Worm (Caenorhabditis elegans) whole organism, young adult: ENCODE results near the gene Y37E11AL.9.
A peak's percentile ranks its signal among the peaks of the same experiment; 100 is the strongest.

ENCODE experiments used
- B0035.1 ChIP-seq: sonication (generic microtip); optimal IDR thresholded peaks from 2 replicates; lab custom pipeline; 2016; ENCODE audit warnings: missing genetic modification characterization, mild to moderate bottlenecking, missing compliant biosample characterization, missing genotype, missing genetic modification reagents
- K11D2.4 ChIP-seq: fragments of 200-800 bp; sonication (Bioruptor generic); IDR thresholded peaks from 2 replicates; pipeline ENCODE4 v1.3.6; 2022; ENCODE audit warnings: missing genetic modification reagents, missing genetic modification characterization, missing compliant biosample characterization
- T07F8.4 ChIP-seq: sonication (generic microtip); optimal IDR thresholded peaks from 2 replicates; lab custom pipeline; 2016; ENCODE audit warnings: mild to moderate bottlenecking, missing genetic modification characterization, moderate library complexity, missing compliant biosample characterization
- T26A5.8 ChIP-seq: sonication (generic microtip); optimal IDR thresholded peaks from 2 replicates; lab custom pipeline; 2016; ENCODE audit warnings: missing genetic modification characterization, missing compliant biosample characterization
- Y53F4B.3 ChIP-seq: fragments of 200-800 bp; sonication (Bioruptor generic); IDR thresholded peaks from 2 replicates; pipeline ENCODE4 v1.3.6; 2022; ENCODE audit warnings: missing genetic modification reagents, missing genetic modification characterization, missing compliant biosample characterization
- Y56A3A.18 ChIP-seq: fragments of 200-800 bp; sonication (Bioruptor generic); IDR thresholded peaks from 2 replicates; pipeline ENCODE4 v1.3.6; 2022; ENCODE audit warnings: missing genetic modification reagents, missing genetic modification characterization, missing compliant biosample characterization
- Y67H2A.10 ChIP-seq: fragments of 200-800 bp; sonication (Bioruptor generic); conservative IDR thresholded peaks from 2 replicates; pipeline ENCODE4 v1.3.6; 2022; ENCODE audit warnings: missing genetic modification reagents, missing genetic modification characterization, missing compliant biosample characterization
- ZK185.1 ChIP-seq: sonication (generic microtip); optimal IDR thresholded peaks from 2 replicates; lab custom pipeline; 2016; ENCODE audit warnings: mild to moderate bottlenecking, missing genetic modification characterization, missing compliant biosample characterization; ENCODE audit not compliant: poor library complexity, severe bottlenecking
- athp-1 ChIP-seq: sonication (generic microtip); optimal IDR thresholded peaks from 2 replicates; lab custom pipeline; 2017; ENCODE audit warnings: mild to moderate bottlenecking, missing genetic modification characterization, missing compliant biosample characterization
- attf-5 ChIP-seq: fragments of 200-800 bp; sonication (Bioruptor generic); optimal IDR thresholded peaks from 2 replicates; lab custom pipeline; 2018; ENCODE audit warnings: mild to moderate bottlenecking, missing genetic modification characterization, missing compliant biosample characterization
- cebp-1 ChIP-seq, 2 experiments: fragments of 200-800 bp in 1 of 2; sonication (Bioruptor generic) in 1 of 2; sonication (generic microtip) in 1 of 2; IDR thresholded peaks in 1 of 2; optimal IDR thresholded peaks in 1 of 2; 2 replicates each; pipeline versions ENCODE4 v1.3.6 to Lab custom; 2017 to 2022; ENCODE audit warnings: missing compliant biosample characterization in 2 of 2, missing genetic modification characterization in 2 of 2, mild to moderate bottlenecking in 1 of 2, missing genetic modification reagents in 1 of 2, moderate library complexity in 1 of 2
- cebp-2 ChIP-seq: fragments of 200-800 bp; sonication (Bioruptor generic); IDR thresholded peaks from 2 replicates; pipeline ENCODE4 v1.3.6; 2022; ENCODE audit warnings: missing genetic modification characterization, missing compliant biosample characterization
- ceh-40 ChIP-seq: fragments of 200-800 bp; sonication (Bioruptor generic); IDR thresholded peaks from 2 replicates; pipeline ENCODE4 v1.3.6; 2022; ENCODE audit warnings: missing genetic modification characterization, missing compliant biosample characterization
- dox-1 ChIP-seq: fragments of 200-800 bp; sonication (Bioruptor generic); IDR thresholded peaks from 2 replicates; pipeline ENCODE4 v1.3.6; 2022; ENCODE audit warnings: missing genetic modification reagents, missing genetic modification characterization, missing compliant biosample characterization
- efl-1 ChIP-seq: fragments of 150-350 bp; optimal IDR thresholded peaks from 2 replicates; lab custom pipeline; 2014; ENCODE audit warnings: missing biosample characterization, missing genetic modification reagents, missing genetic modification characterization
- egrh-3 ChIP-seq: fragments of 200-800 bp; sonication (Bioruptor generic); IDR thresholded peaks from 2 replicates; pipeline ENCODE4 v1.3.6; 2022; ENCODE audit warnings: missing genetic modification reagents, missing genetic modification characterization, missing compliant biosample characterization
- hlh-12 ChIP-seq: sonication (generic microtip); optimal IDR thresholded peaks from 2 replicates; lab custom pipeline; 2016; ENCODE audit warnings: missing genetic modification characterization, missing compliant biosample characterization
- hlh-26 ChIP-seq: fragments of 200-800 bp; sonication (Bioruptor generic); conservative IDR thresholded peaks from 2 replicates; pipeline ENCODE4 v1.3.6; 2022; ENCODE audit warnings: missing genetic modification reagents, missing genetic modification characterization, missing compliant biosample characterization
- hmg-1.2 ChIP-seq: fragments of 200-800 bp; sonication (Bioruptor generic); IDR thresholded peaks from 2 replicates; pipeline ENCODE4 v1.3.6; 2022; ENCODE audit warnings: missing genetic modification reagents, missing genetic modification characterization, missing compliant biosample characterization
- lin-54 ChIP-seq: fragments of 200-800 bp; sonication (Bioruptor generic); optimal IDR thresholded peaks from 2 replicates; lab custom pipeline; 2018; ENCODE audit warnings: mild to moderate bottlenecking, missing genetic modification characterization, missing compliant biosample characterization
- lir-1 ChIP-seq: fragments of 200-800 bp; sonication (Bioruptor generic); conservative IDR thresholded peaks from 2 replicates; pipeline ENCODE4 v1.3.6; 2022; ENCODE audit warnings: missing genetic modification reagents, missing genetic modification characterization, missing compliant biosample characterization
- lsy-27 ChIP-seq: sonication (generic microtip); optimal IDR thresholded peaks from 2 replicates; lab custom pipeline; 2017; ENCODE audit warnings: missing genetic modification characterization, mild to moderate bottlenecking, missing compliant biosample characterization, antibody characterized with exemption, missing genotype, borderline replicate concordance; ENCODE audit not compliant: insufficient read depth
- madf-3 ChIP-seq: fragments of 200-800 bp; sonication (Bioruptor generic); IDR thresholded peaks from 2 replicates; pipeline ENCODE4 v1.3.6; 2022; ENCODE audit warnings: missing genetic modification reagents, missing genetic modification characterization, missing compliant biosample characterization
- mcd-1 ChIP-seq: fragments of 200-800 bp; sonication (Bioruptor generic); IDR thresholded peaks from 2 replicates; pipeline ENCODE4 v1.3.6; 2022; ENCODE audit warnings: missing genetic modification reagents, missing genetic modification characterization, missing compliant biosample characterization
- mel-28 ChIP-seq: sonication (generic microtip); optimal IDR thresholded peaks from 2 replicates; lab custom pipeline; 2016; ENCODE audit warnings: borderline replicate concordance, mild to moderate bottlenecking, missing genetic modification characterization, missing compliant biosample characterization
- nfya-2 ChIP-seq: fragments of 200-800 bp; sonication (Bioruptor generic); IDR thresholded peaks from 2 replicates; pipeline ENCODE4 v1.3.6; 2022; ENCODE audit warnings: missing genetic modification reagents, missing genetic modification characterization, missing compliant biosample characterization
- nhr-120 ChIP-seq: fragments of 200-800 bp; sonication (Bioruptor generic); IDR thresholded peaks from 2 replicates; pipeline ENCODE4 v1.3.6; 2022; ENCODE audit warnings: missing genetic modification characterization, missing compliant biosample characterization
- nhr-179 ChIP-seq: sonication (generic microtip); optimal IDR thresholded peaks from 2 replicates; lab custom pipeline; 2016; ENCODE audit warnings: mild to moderate bottlenecking, missing genetic modification characterization, missing compliant biosample characterization
- nhr-80 ChIP-seq: sonication (generic microtip); optimal IDR thresholded peaks from 2 replicates; lab custom pipeline; 2016; ENCODE audit warnings: missing genetic modification characterization, missing compliant biosample characterization
- rec-8 ChIP-seq, 2 experiments: sonication (generic microtip); optimal IDR thresholded peaks; 2 replicates each; lab custom pipeline; 2016; ENCODE audit warnings: mild to moderate bottlenecking in 2 of 2, missing genetic modification characterization in 2 of 2, missing genetic modification reagents in 2 of 2, missing genotype in 2 of 2, missing biosample characterization in 1 of 2, missing compliant biosample characterization in 1 of 2, moderate library complexity in 1 of 2
- sea-2 ChIP-seq: fragments of 200-800 bp; sonication (Bioruptor generic); IDR thresholded peaks from 2 replicates; pipeline ENCODE4 v1.3.6; 2022; ENCODE audit warnings: missing genetic modification characterization, missing compliant biosample characterization
- snpc-1.3 ChIP-seq: sonication (generic microtip); optimal IDR thresholded peaks from 2 replicates; lab custom pipeline; 2017; ENCODE audit warnings: missing genetic modification characterization, mild to moderate bottlenecking, missing compliant biosample characterization, antibody characterized with exemption, moderate library complexity, missing genotype, missing genetic modification reagents; ENCODE audit not compliant: insufficient read depth
- snpc-3.4 ChIP-seq: sonication (generic microtip); optimal IDR thresholded peaks from 2 replicates; lab custom pipeline; 2017; ENCODE audit warnings: missing genetic modification characterization, mild to moderate bottlenecking, missing compliant biosample characterization, antibody characterized with exemption, moderate library complexity, missing genotype, missing genetic modification reagents
- snpc-4 ChIP-seq, 5 experiments: fragments of 150-350 bp in 1 of 5; sonication (generic microtip) in 4 of 5; optimal IDR thresholded peaks; 2 replicates each; lab custom pipeline; 2014 to 2018; ENCODE audit warnings: missing genetic modification characterization in 5 of 5, missing biosample characterization in 3 of 5, antibody characterized with exemption in 2 of 5, mild to moderate bottlenecking in 2 of 5, missing compliant biosample characterization in 2 of 5, missing genotype in 2 of 5, moderate library complexity in 2 of 5, missing genetic modification reagents in 1 of 5
- somi-1 ChIP-seq: fragments of 200-800 bp; sonication (Bioruptor generic); optimal IDR thresholded peaks from 2 replicates; lab custom pipeline; 2018; ENCODE audit warnings: mild to moderate bottlenecking, missing genetic modification characterization, missing compliant biosample characterization
- tbp1 ChIP-seq: fragments of 200-800 bp; sonication (Bioruptor generic); optimal IDR thresholded peaks from 2 replicates; lab custom pipeline; 2018; ENCODE audit warnings: mild to moderate bottlenecking, missing genetic modification characterization, missing compliant biosample characterization
- tlf-1 ChIP-seq: fragments of 200-800 bp; sonication (Bioruptor generic); optimal IDR thresholded peaks from 2 replicates; lab custom pipeline; 2018; ENCODE audit warnings: mild to moderate bottlenecking, missing genetic modification characterization, missing compliant biosample characterization
- zfh-2 ChIP-seq: fragments of 200-800 bp; sonication (Bioruptor generic); conservative IDR thresholded peaks from 2 replicates; pipeline ENCODE4 v1.3.6; 2022; ENCODE audit warnings: missing genetic modification reagents, missing genetic modification characterization, missing compliant biosample characterization
- ztf-3 ChIP-seq: fragments of 200-800 bp; sonication (Bioruptor generic); optimal IDR thresholded peaks from 2 replicates; lab custom pipeline; 2018; ENCODE audit warnings: mild to moderate bottlenecking, missing genetic modification characterization, missing compliant biosample characterization

Y37E11AL.9 gene

ce11 chrIV:3738655-3739403 lies 38.4 kb upstream of the Y37E11AL.9 start, which contains the start of gene nape-2:
Gene nape-2, minus strand, starts transcription at chrIV:3738925.
- no peak for TF ChIP-seq tlf-1 (GFP tag; lab: Kevin White, UChicago)
- TF ChIP-seq nhr-179 (tag; lab: Kevin White, UChicago) = no peak
- TF ChIP-seq T07F8.4 (tag; lab: Kevin White, UChicago) = no peak
- TF ChIP-seq hlh-26 (GFP tag; lab: Robert Waterston, UW) = no peak
- no peak for TF ChIP-seq cebp-1 (GFP tag; IDR thresholded peaks at IDR 0.05; lab: Robert Waterston, UW)
- TF ChIP-seq cebp-1 (tag; optimal IDR thresholded peaks at IDR 0.05; lab: Kevin White, UChicago) = peak; percentile 19
- peak; percentile 44 for TF ChIP-seq nhr-80 (tag; lab: Kevin White, UChicago)
- TF ChIP-seq attf-5 = peak; percentile 51
- TF ChIP-seq ztf-3 (GFP tag; lab: Kevin White, UChicago) = no peak
- peak; percentile 93 for TF ChIP-seq hmg-1.2 (GFP tag; lab: Robert Waterston, UW)
- TF ChIP-seq mcd-1 (GFP tag; lab: Robert Waterston, UW) = peak; percentile 52

ce11 chrIV:3736244-3736643 lies 35.8 kb upstream of the Y37E11AL.9 start:
- TF ChIP-seq rec-8 (tag; optimal IDR thresholded peaks at IDR 0.05; lab: Kevin White, UChicago) = no peak
- TF ChIP-seq madf-3 (GFP tag; lab: Robert Waterston, UW) = 0 out of 2 replicates have a peak, but pooled peaks have one; percentile 17
- peak; percentile 60; the same call in 1 of the 2 replicates for TF ChIP-seq zfh-2 (GFP tag; lab: Robert Waterston, UW)
- TF ChIP-seq, all 124 proteins: peak for 2

- TF ChIP-seq mel-28 (tag; lab: Kevin White, UChicago) (no peak), lsy-27 (no peak), efl-1 (no peak), Y56A3A.18 (no peak), sea-2 (GFP tag; lab: Robert Waterston, UW) (no peak), cebp-2 (GFP tag; lab: Robert Waterston, UW) (no peak), snpc-1.3 (tag; lab: Kevin White, UChicago) (no peak), athp-1 (tag; lab: Kevin White, UChicago) (no peak), Y67H2A.10 (no peak), nfya-2 (no peak), dox-1 (GFP tag; lab: Robert Waterston, UW) (no peak), lir-1 (no peak), ceh-40 (no peak)
Observed at ce11 chrIV:3733287-3733686, 32.8 kb upstream of the Y37E11AL.9 start.

- TF ChIP-seq zfh-2 (GFP tag; lab: Robert Waterston, UW) (peak; percentile 81), rec-8 (tag; optimal IDR thresholded peaks at IDR 0.05; lab: Kevin White, UChicago) (no peak), egrh-3 (GFP tag; lab: Robert Waterston, UW) (peak; percentile 20; the same call in 1 of the 2 replicates), nhr-120 (GFP tag; lab: Robert Waterston, UW) (0 out of 2 replicates have a peak, but pooled peaks have one; percentile 48)
Observed at ce11 chrIV:3731430-3731829, 31.0 kb upstream of the Y37E11AL.9 start.

- TF ChIP-seq T26A5.8 (no peak), somi-1 (GFP tag; lab: Kevin White, UChicago) (no peak), snpc-3.4 (peak; percentile 56), nhr-179 (tag; lab: Kevin White, UChicago) (no peak), hlh-12 (no peak), cebp-1 (GFP tag; IDR thresholded peaks at IDR 0.05; lab: Robert Waterston, UW) (no peak), cebp-1 (tag; optimal IDR thresholded peaks at IDR 0.05; lab: Kevin White, UChicago) (peak; percentile 37), lin-54 (GFP tag; lab: Kevin White, UChicago) (peak; percentile 78), tbp1 (GFP tag; lab: Kevin White, UChicago) (peak; percentile 40), B0035.1 (tag; lab: Kevin White, UChicago) (no peak), K11D2.4 (GFP tag; lab: Robert Waterston, UW) (peak; percentile 52; the same call in 1 of the 2 replicates), snpc-4 (GFP tag; optimal IDR thresholded peaks at IDR 0.05; lab: Kevin White, UChicago) (no peak), snpc-4 (tag; optimal IDR thresholded peaks at IDR 0.05; lab: Kevin White, UChicago) (peak in 2 of 4 experiments; percentile 40 to 48), ZK185.1 (tag; lab: Kevin White, UChicago) (no peak), Y53F4B.3 (no peak)
Observed at ce11 chrIV:3725845-3726244, 25.4 kb upstream of the Y37E11AL.9 start, which contains the start of gene smgl-2. Gene smgl-2, plus strand, starts transcription at chrIV:3726164.
